Fruit fly (Drosophila melanogaster) whole organism, embryonic: Measurements from ENCODE around the gene Duba.

Experiments
- Atf6 ChIP-seq: fragments of 200-800 bp; sonication (Bioruptor generic); IDR thresholded peaks from 2 replicates; pipeline ENCODE4 v1.3.6; 2022; ENCODE audit warnings: missing biosample characterization, missing genetic modification characterization
- B-H2 ChIP-seq: fragments of 200-800 bp; sonication (Bioruptor generic); optimal IDR thresholded peaks from 2 replicates; lab custom pipeline; 2018; ENCODE audit warnings: missing biosample characterization, mild to moderate bottlenecking, missing genetic modification characterization
- Bgb ChIP-seq: fragments of 200-800 bp; sonication (Bioruptor generic); IDR thresholded peaks from 2 replicates; pipeline ENCODE4 v1.3.6; 2022; ENCODE audit warnings: missing biosample characterization, missing genetic modification characterization; ENCODE audit not compliant: partially characterized antibody
- CG10543 ChIP-seq: fragments of 200-800 bp; sonication (Bioruptor generic); optimal IDR thresholded peaks from 3 replicates; lab custom pipeline; 2017; ENCODE audit warnings: missing biosample characterization, mild to moderate bottlenecking, missing genetic modification characterization, moderate library complexity
- CG11695 ChIP-seq: fragments of 200-800 bp; sonication (Bioruptor generic); IDR thresholded peaks from 3 replicates; pipeline ENCODE4 v1.3.6; 2022; ENCODE audit warnings: missing biosample characterization, missing genetic modification characterization
- CG13296 ChIP-seq: fragments of 200-800 bp; sonication (Bioruptor generic); optimal IDR thresholded peaks from 3 replicates; lab custom pipeline; 2018; ENCODE audit warnings: missing biosample characterization, mild to moderate bottlenecking, missing genetic modification characterization
- CG14860 ChIP-seq: fragments of 200-800 bp; sonication (Bioruptor generic); IDR thresholded peaks from 3 replicates; pipeline ENCODE4 v1.3.6; 2022; ENCODE audit warnings: missing biosample characterization, missing genetic modification characterization; ENCODE audit not compliant: partially characterized antibody
- CG14965 ChIP-seq: fragments of 200-800 bp; sonication (Bioruptor generic); optimal IDR thresholded peaks from 2 replicates; lab custom pipeline; 2016; ENCODE audit warnings: missing biosample characterization, missing genetic modification characterization, borderline replicate concordance
- CG17328 ChIP-seq: fragments of 200-800 bp; sonication (Bioruptor generic); IDR thresholded peaks from 2 replicates; pipeline ENCODE4 v1.3.6; 2022; ENCODE audit warnings: missing biosample characterization, missing genetic modification characterization
- CG17361 ChIP-seq: fragments of 200-800 bp; sonication (Bioruptor generic); IDR thresholded peaks from 3 replicates; pipeline ENCODE4 v1.3.6; 2022; ENCODE audit warnings: missing biosample characterization, missing genetic modification characterization
- CG17385 ChIP-seq: fragments of 200-800 bp; sonication (Bioruptor generic); optimal IDR thresholded peaks from 3 replicates; lab custom pipeline; 2018; ENCODE audit warnings: missing biosample characterization, mild to moderate bottlenecking, missing genetic modification characterization
- CG17568 ChIP-seq: fragments of 200-800 bp; sonication (Bioruptor generic); optimal IDR thresholded peaks from 2 replicates; lab custom pipeline; 2018; ENCODE audit warnings: missing biosample characterization, mild to moderate bottlenecking, missing genetic modification characterization, moderate library complexity
- CG1832 ChIP-seq: fragments of 200-800 bp; sonication (Bioruptor generic); optimal IDR thresholded peaks from 2 replicates; lab custom pipeline; 2017; ENCODE audit warnings: missing biosample characterization, mild to moderate bottlenecking, missing genetic modification characterization, inconsistent platforms
- CG18764 ChIP-seq: fragments of 200-800 bp; sonication (Bioruptor generic); optimal IDR thresholded peaks from 3 replicates; lab custom pipeline; 2016; ENCODE audit warnings: missing biosample characterization, missing genetic modification characterization
- CG2202 ChIP-seq: fragments of 200-800 bp; sonication (Bioruptor generic); optimal IDR thresholded peaks from 2 replicates; lab custom pipeline; 2018; ENCODE audit warnings: missing biosample characterization, mild to moderate bottlenecking, missing genetic modification characterization
- CG4404 ChIP-seq: fragments of 200-800 bp; sonication (Bioruptor generic); IDR thresholded peaks from 2 replicates; pipeline ENCODE4 v1.3.6; 2022; ENCODE audit warnings: missing biosample characterization, missing genetic modification characterization
- CG6272 ChIP-seq: fragments of 200-800 bp; sonication (Bioruptor generic); IDR thresholded peaks from 2 replicates; pipeline ENCODE4 v1.3.6; 2022; ENCODE audit warnings: missing biosample characterization, missing genetic modification characterization
- CG7271 ChIP-seq: fragments of 200-800 bp; sonication (Bioruptor generic); optimal IDR thresholded peaks from 2 replicates; lab custom pipeline; 2018; ENCODE audit warnings: missing biosample characterization, mild to moderate bottlenecking, missing genetic modification characterization, moderate library complexity
- CG7357 ChIP-seq: fragments of 200-800 bp; sonication (Bioruptor generic); IDR thresholded peaks from 3 replicates; pipeline ENCODE4 v1.3.6; 2022; ENCODE audit warnings: missing biosample characterization, missing genetic modification characterization
- CG8765 ChIP-seq: fragments of 200-800 bp; sonication (Bioruptor generic); IDR thresholded peaks from 2 replicates; pipeline ENCODE4 v1.3.6; 2022; ENCODE audit warnings: missing biosample characterization, missing genetic modification characterization
- CG9609 ChIP-seq: fragments of 200-800 bp; sonication (Bioruptor generic); optimal IDR thresholded peaks from 3 replicates; lab custom pipeline; 2016; ENCODE audit warnings: missing biosample characterization, missing genetic modification characterization
- Dp ChIP-seq: fragments of 200-800 bp; sonication (Bioruptor generic); optimal IDR thresholded peaks from 2 replicates; lab custom pipeline; 2018; ENCODE audit warnings: missing biosample characterization, mild to moderate bottlenecking, missing genetic modification characterization, moderate library complexity
- HLH4C ChIP-seq: fragments of 200-800 bp; sonication (Bioruptor generic); IDR thresholded peaks from 3 replicates; pipeline ENCODE4 v1.3.6; 2022; ENCODE audit warnings: missing biosample characterization, missing genetic modification characterization; ENCODE audit not compliant: partially characterized antibody
- HLH54F ChIP-seq: fragments of 200-800 bp; sonication (Bioruptor generic); optimal IDR thresholded peaks from 3 replicates; lab custom pipeline; 2016; ENCODE audit warnings: missing biosample characterization, missing genetic modification characterization
- Hey ChIP-seq: fragments of 200-800 bp; sonication (Bioruptor generic); optimal IDR thresholded peaks from 3 replicates; lab custom pipeline; 2018; ENCODE audit warnings: missing biosample characterization, mild to moderate bottlenecking, missing genetic modification characterization
- Med ChIP-seq: fragments of 200-800 bp; sonication (Bioruptor generic); peaks from one replicate; lab custom pipeline; 2016; ENCODE audit warnings: missing biosample characterization, missing genetic modification characterization, mild to moderate bottlenecking, inconsistent platforms, moderate library complexity
- Myb ChIP-seq: fragments of 200-800 bp; sonication (Bioruptor generic); optimal IDR thresholded peaks from 2 replicates; lab custom pipeline; 2016; ENCODE audit warnings: missing biosample characterization, missing genetic modification characterization
- NC2α ChIP-seq: fragments of 200-800 bp; sonication (Bioruptor generic); optimal IDR thresholded peaks from 2 replicates; lab custom pipeline; 2016; ENCODE audit warnings: missing biosample characterization, missing genetic modification characterization
- Nf-YC ChIP-seq: fragments of 200-800 bp; optimal IDR thresholded peaks from 3 replicates; lab custom pipeline; 2019; ENCODE audit warnings: missing biosample characterization, mild to moderate bottlenecking, missing genetic modification characterization, moderate library complexity
- Tbp ChIP-seq: fragments of >200 bp; optimal IDR thresholded peaks from 2 replicates; lab custom pipeline; 2018; ENCODE audit warnings: missing biosample characterization, missing genetic modification characterization
- abd-A ChIP-seq: fragments of 200-800 bp; sonication (Bioruptor generic); optimal IDR thresholded peaks from 3 replicates; lab custom pipeline; 2019; ENCODE audit warnings: missing biosample characterization, mild to moderate bottlenecking, missing genetic modification characterization, moderate library complexity
- fd96Cb ChIP-seq: fragments of 200-800 bp; sonication (Bioruptor generic); optimal IDR thresholded peaks from 2 replicates; lab custom pipeline; 2018; ENCODE audit warnings: missing biosample characterization, mild to moderate bottlenecking, missing genetic modification characterization, moderate library complexity
- gcm2 ChIP-seq: fragments of 200-800 bp; sonication (Bioruptor generic); optimal IDR thresholded peaks from 2 replicates; lab custom pipeline; 2016; ENCODE audit warnings: missing biosample characterization, missing genetic modification characterization
- hkb ChIP-seq, 2 experiments: fragments of 200-800 bp in 1 of 2; fragments of >200 bp in 1 of 2; sonication (Bioruptor generic) in 1 of 2; IDR thresholded peaks in 1 of 2; optimal IDR thresholded peaks in 1 of 2; 2 replicates each; pipeline versions ENCODE4 v1.3.6 to Lab custom; 2017 to 2022; ENCODE audit warnings: missing biosample characterization in 1 of 2, missing genetic modification characterization in 1 of 2
- insv ChIP-seq, 2 experiments: fragments of 200-800 bp; sonication (Bioruptor generic); optimal IDR thresholded peaks; 3 replicates each; lab custom pipeline; 2016 to 2018; ENCODE audit warnings: missing biosample characterization in 2 of 2, missing genetic modification characterization in 2 of 2
- inv ChIP-seq: fragments of 200-800 bp; sonication (Bioruptor generic); IDR thresholded peaks from 2 replicates; pipeline ENCODE4 v1.3.6; 2022; ENCODE audit warnings: missing biosample characterization, missing genetic modification characterization; ENCODE audit not compliant: partially characterized antibody
- mld ChIP-seq: fragments of 200-800 bp; sonication (Bioruptor generic); IDR thresholded peaks from 3 replicates; pipeline ENCODE4 v1.3.6; 2022; ENCODE audit warnings: missing biosample characterization, missing genetic modification characterization; ENCODE audit not compliant: partially characterized antibody
- nau ChIP-seq: fragments of 200-800 bp; sonication (Bioruptor generic); optimal IDR thresholded peaks from 3 replicates; lab custom pipeline; 2017; ENCODE audit warnings: missing biosample characterization, mild to moderate bottlenecking, missing genetic modification characterization, missing genetic modification reagents
- nom ChIP-seq: fragments of 200-800 bp; sonication (Bioruptor generic); optimal IDR thresholded peaks from 2 replicates; lab custom pipeline; 2017; ENCODE audit warnings: missing biosample characterization, missing genetic modification characterization, mild to moderate bottlenecking, moderate library complexity, missing genetic modification reagents
- salm ChIP-seq: fragments of 200-800 bp; sonication (Bioruptor generic); optimal IDR thresholded peaks from 2 replicates; lab custom pipeline; 2018; ENCODE audit warnings: missing biosample characterization, mild to moderate bottlenecking, missing genetic modification characterization
- sc ChIP-seq, 3 experiments: fragments of >200 bp in 2 of 3; fragments of 200-800 bp in 1 of 3; sonication (Bioruptor generic) in 1 of 3; optimal IDR thresholded peaks; 2 replicates in 2 of 3; 3 replicates in 1 of 3; lab custom pipeline; 2017; ENCODE audit warnings: mild to moderate bottlenecking in 1 of 3, missing biosample characterization in 1 of 3, missing genetic modification characterization in 1 of 3, missing genetic modification reagents in 1 of 3
- sens ChIP-seq: fragments of 200-800 bp; sonication (Bioruptor generic); peaks from one replicate; lab custom pipeline; 2016; ENCODE audit warnings: missing biosample characterization, missing genetic modification characterization
- sim ChIP-seq: fragments of 200-800 bp; sonication (Bioruptor generic); IDR thresholded peaks from 2 replicates; pipeline ENCODE4 v1.3.6; 2022; ENCODE audit warnings: missing biosample characterization, missing genetic modification characterization
- slbo ChIP-seq: fragments of 200-800 bp; sonication (Bioruptor generic); IDR thresholded peaks from 2 replicates; pipeline ENCODE4 v1.3.6; 2022; ENCODE audit warnings: missing biosample characterization, missing genetic modification characterization
- slp2 ChIP-seq: fragments of 200-800 bp; sonication (Bioruptor generic); optimal IDR thresholded peaks from 2 replicates; lab custom pipeline; 2016; ENCODE audit warnings: missing biosample characterization, missing genetic modification characterization
- stc ChIP-seq: fragments of 200-800 bp; sonication (Bioruptor generic); IDR thresholded peaks from 2 replicates; pipeline ENCODE4 v1.3.6; 2022; ENCODE audit warnings: missing biosample characterization, missing genetic modification characterization
- tio ChIP-seq: fragments of 200-800 bp; sonication (Bioruptor generic); optimal IDR thresholded peaks from 2 replicates; lab custom pipeline; 2017; ENCODE audit warnings: missing biosample characterization, missing genetic modification characterization, inconsistent platforms
- unc-4 ChIP-seq: fragments of 200-800 bp; sonication (Bioruptor generic); IDR thresholded peaks from 2 replicates; pipeline ENCODE4 v1.3.6; 2022; ENCODE audit warnings: missing biosample characterization, missing genetic modification characterization; ENCODE audit not compliant: partially characterized antibody
- yki ChIP-seq: fragments of >200 bp; optimal IDR thresholded peaks from 3 replicates; lab custom pipeline; 2018

Duba gene

dm6 chr3L:11623245-11623883, 14.1 kb upstream of the Duba start (continued):
- TF ChIP-seq CG7271 (tag; lab: Kevin White, UChicago) (no peak), CG18764 (GFP tag; lab: Kevin White, UChicago) (no peak), abd-A (no peak), CG17568 (GFP tag; lab: Kevin White, UChicago) (no peak), salm (tag; lab: Kevin White, UChicago) (no peak), sc (optimal IDR thresholded peaks at IDR 0.05; lab: Kevin White, UChicago) (no peak), sc (GFP tag; optimal IDR thresholded peaks at IDR 0.05; lab: Kevin White, UChicago) (no peak), sim (GFP tag; lab: Robert Waterston, UW) (no peak), CG11695 (GFP tag; lab: Robert Waterston, UW) (no peak), nau (GFP tag; lab: Kevin White, UChicago) (no peak), NC2α (no peak), CG8765 (GFP tag; lab: Robert Waterston, UW) (no peak), CG7357 (GFP tag; lab: Robert Waterston, UW) (no peak), B-H2 (GFP tag; lab: Kevin White, UChicago) (peak; percentile 15), CG1832 (GFP tag; lab: Kevin White, UChicago) (no peak), Dp (GFP tag; lab: Kevin White, UChicago) (peak; percentile 18), fd96Cb (no peak), slbo (peak; percentile 25; the same call in 1 of the 2 replicates), Myb (peak; percentile 61), HLH4C (GFP tag; lab: Robert Waterston, UW) (peak; percentile 16; the same call in 1 of the 3 replicates), CG14860 (GFP tag; lab: Robert Waterston, UW) (no peak), gcm2 (no peak), CG2202 (tag; lab: Kevin White, UChicago) (no peak), CG6272 (GFP tag; lab: Robert Waterston, UW) (no peak), CG13296 (GFP tag; lab: Kevin White, UChicago) (peak; percentile 5), Med (GFP tag; lab: Kevin White, UChicago) (peak; percentile 27), CG10543 (no peak), CG17328 (GFP tag; lab: Robert Waterston, UW) (no peak), CG9609 (GFP tag; lab: Kevin White, UChicago) (no peak), HLH54F (GFP tag; lab: Kevin White, UChicago) (no peak), Bgb (GFP tag; lab: Robert Waterston, UW) (peak; percentile 31; the same call in 1 of the 2 replicates), CG17361 (no peak), Hey (tag; lab: Kevin White, UChicago) (no peak), Nf-YC (tag; lab: Kevin White, UChicago) (no peak), nom (peak; percentile 68), CG17385 (GFP tag; lab: Kevin White, UChicago) (no peak), Atf6 (GFP tag; lab: Robert Waterston, UW) (no peak), stc (GFP tag; lab: Robert Waterston, UW) (no peak), yki (lab: Kevin White, UChicago) (no peak), slp2 (no peak), Tbp (GFP tag; lab: Kevin White, UChicago) (no peak), CG14965 (GFP tag; lab: Kevin White, UChicago) (no peak), insv (GFP tag; optimal IDR thresholded peaks at IDR 0.05; lab: Kevin White, UChicago) (no peak), hkb (optimal IDR thresholded peaks at IDR 0.05; lab: Kevin White, UChicago) (no peak), hkb (GFP tag; IDR thresholded peaks at IDR 0.05; lab: Robert Waterston, UW) (no peak), unc-4 (GFP tag; lab: Robert Waterston, UW) (peak; percentile 21; the same call in 1 of the 2 replicates), tio (no peak), sens (GFP tag; lab: Kevin White, UChicago) (peak; percentile 46), CG4404 (GFP tag; lab: Robert Waterston, UW) (no peak), mld (GFP tag; lab: Robert Waterston, UW) (no peak), inv (GFP tag; lab: Robert Waterston, UW) (no peak)
